Worm (Caenorhabditis elegans) whole organism, L1 larva: ENCODE results near the gene set-25.

Source experiments
- ets-5 ChIP-seq: fragments of 200-800 bp; sonication (Bioruptor generic); IDR thresholded peaks from 2 replicates; pipeline ENCODE4 v1.3.6; 2022; ENCODE audit warnings: missing genetic modification characterization, missing compliant biosample characterization
- lin-39 ChIP-seq: fragments of 150-350 bp; optimal IDR thresholded peaks from 2 replicates; lab custom pipeline; 2014; ENCODE audit warnings: missing biosample characterization, missing genetic modification reagents, missing genetic modification characterization
- nhr-28 ChIP-seq: fragments of 150-350 bp; optimal IDR thresholded peaks from 2 replicates; lab custom pipeline; 2014; ENCODE audit warnings: missing biosample characterization, missing genetic modification characterization
- nhr-90 ChIP-seq: sonication (generic microtip); optimal IDR thresholded peaks from 2 replicates; lab custom pipeline; 2016; ENCODE audit warnings: mild to moderate bottlenecking, missing genetic modification characterization, missing compliant biosample characterization; ENCODE audit not compliant: poor library complexity
- skn-1 ChIP-seq: fragments of 150-350 bp; optimal IDR thresholded peaks from 2 replicates; lab custom pipeline; 2014; ENCODE audit warnings: missing biosample characterization, missing genetic modification characterization
- zag-1 ChIP-seq: fragments of 150-350 bp; optimal IDR thresholded peaks from 2 replicates; lab custom pipeline; 2014; ENCODE audit warnings: missing biosample characterization, missing genetic modification characterization

DNA sequence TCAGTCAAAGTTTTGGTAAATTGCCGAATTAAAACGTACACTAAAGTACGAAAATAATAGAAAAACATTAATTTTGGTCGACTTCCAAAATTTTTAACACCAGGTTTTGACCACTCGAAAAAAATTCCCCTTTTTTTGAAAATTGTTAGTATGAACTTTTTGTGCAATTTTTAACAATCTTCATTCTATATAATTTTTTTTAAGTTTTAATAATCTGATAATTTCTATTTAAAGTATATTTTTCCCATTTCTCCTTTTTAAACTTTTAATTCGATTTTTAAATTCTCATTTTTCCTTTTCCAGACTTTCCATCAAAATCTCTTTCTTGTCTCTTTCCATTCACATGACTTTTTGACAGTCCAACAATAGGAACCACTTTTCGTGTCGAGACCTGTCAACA, 15.9 kb downstream of the set-25 start, which contains the start of gene unc-64:
- TF ChIP-seq lin-39 (tag; lab: Kevin White, UChicago) (no peak), nhr-28 (tag; lab: Kevin White, UChicago) (no peak), ets-5 (GFP tag; lab: Robert Waterston, UW) (no peak), zag-1 (no peak), nhr-90 (tag; lab: Kevin White, UChicago) (no peak), skn-1 (no peak)
